Worm (Caenorhabditis elegans): Measurements from ENCODE around the gene Y49F6B.13.
A peak's percentile ranks its signal among the peaks of the same experiment; 100 is the strongest.

Y49F6B.13 gene

DNA sequence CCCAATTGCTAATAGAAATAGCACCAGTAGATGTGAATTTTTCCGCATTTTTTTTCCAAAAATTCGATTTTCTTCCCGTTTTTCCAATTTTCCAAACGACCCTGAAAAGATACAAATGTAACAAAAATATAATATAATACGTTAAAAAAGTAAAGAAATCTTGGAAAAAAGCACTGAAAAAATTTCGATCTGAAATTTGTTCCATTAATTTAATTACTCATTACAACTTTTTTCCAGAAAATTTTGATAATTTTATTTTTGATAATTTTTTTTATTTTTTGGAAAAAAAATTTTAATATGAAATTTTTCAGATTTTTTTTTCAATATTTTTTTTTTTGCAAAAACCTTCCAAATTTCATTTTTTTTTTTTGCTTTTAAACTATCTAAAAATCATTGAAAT lies 35.1 kb downstream of the Y49F6B.13 start, which contains the start of gene skpo-2:
TSS of gene skpo-2 (minus strand) at position 101 of the 400 bp plus-strand sequence.
- TF ChIP-seq ceh-90 (tag; optimal IDR thresholded peaks at IDR 0.05) (no peak), aly-2 (tag; optimal IDR thresholded peaks at IDR 0.05) (no peak), dpl-1 (GFP tag; optimal IDR thresholded peaks at IDR 0.05) (no peak), nhr-20 (tag; optimal IDR thresholded peaks at IDR 0.05) (no peak), ceh-8 (GFP tag; optimal IDR thresholded peaks at IDR 0.05) (no peak), snpc-4 (tag; optimal IDR thresholded peaks at IDR 0.05) (no peak), irx-1 (tag; optimal IDR thresholded peaks at IDR 0.05) (no peak), nhr-47 (tag; optimal IDR thresholded peaks at IDR 0.05) (no peak), fkh-10 (GFP tag; optimal IDR thresholded peaks at IDR 0.05) (no peak), nhr-12 (tag; optimal IDR thresholded peaks at IDR 0.05) (no peak), dsc-1 (tag; optimal IDR thresholded peaks at IDR 0.05) (no peak), nhr-77 (tag; optimal IDR thresholded peaks at IDR 0.05) (no peak)

DNA sequence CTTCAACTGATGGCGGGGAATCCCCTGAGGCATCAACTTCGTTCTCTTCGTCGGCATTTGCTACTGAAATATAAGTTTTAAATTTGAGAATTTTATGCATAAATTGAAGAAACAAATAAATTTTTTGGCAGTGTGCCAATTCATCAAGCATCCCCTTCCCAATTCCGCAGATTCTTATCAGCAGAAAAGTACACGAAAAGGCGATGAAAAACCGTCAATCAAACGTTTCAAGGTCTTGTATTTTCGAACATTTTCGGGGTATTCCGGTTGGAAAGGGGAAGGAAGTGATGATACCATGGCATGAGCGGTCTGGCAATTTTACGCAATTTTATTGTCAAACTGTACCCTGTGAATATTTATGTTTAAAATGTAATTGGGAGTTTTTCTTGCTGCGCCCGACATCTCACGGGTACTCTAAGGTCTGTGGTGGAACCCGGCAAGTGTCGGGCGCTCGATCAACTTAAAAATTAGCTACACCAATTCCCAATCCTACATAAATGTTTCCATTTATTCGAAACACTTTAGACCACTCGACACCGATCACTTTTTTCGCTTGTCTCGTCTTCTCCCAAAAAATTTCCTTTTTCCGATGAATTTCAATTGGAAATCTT lies 36.5 kb downstream of the Y49F6B.13 start:
- TF ChIP-seq sup-37 (GFP tag; optimal IDR thresholded peaks at IDR 0.05): no peak
- no peak for TF ChIP-seq rnt-1 (tag; optimal IDR thresholded peaks at IDR 0.05)
- no peak for TF ChIP-seq efl-3 (GFP tag; optimal IDR thresholded peaks at IDR 0.05)
- TF ChIP-seq nhr-11 (tag; optimal IDR thresholded peaks at IDR 0.05): no peak
- no peak for TF ChIP-seq ztf-4 (tag; optimal IDR thresholded peaks at IDR 0.05)
- TF ChIP-seq lin-14 (GFP tag; optimal IDR thresholded peaks at IDR 0.05): peak; percentile 37
- TF ChIP-seq alr-1 (tag; optimal IDR thresholded peaks at IDR 0.05; ENCODE audit: borderline replicate concordance): no peak
- no peak for TF ChIP-seq isw-1 (GFP tag; IDR thresholded peaks at IDR 0.05)
- TF ChIP-seq snpc-4 (tag; optimal IDR thresholded peaks at IDR 0.05): peak; percentile 75
- TF ChIP-seq nhr-71 (tag; optimal IDR thresholded peaks at IDR 0.05): no peak
- no peak for TF ChIP-seq C34B4.2 (tag; optimal IDR thresholded peaks at IDR 0.05)

DNA sequence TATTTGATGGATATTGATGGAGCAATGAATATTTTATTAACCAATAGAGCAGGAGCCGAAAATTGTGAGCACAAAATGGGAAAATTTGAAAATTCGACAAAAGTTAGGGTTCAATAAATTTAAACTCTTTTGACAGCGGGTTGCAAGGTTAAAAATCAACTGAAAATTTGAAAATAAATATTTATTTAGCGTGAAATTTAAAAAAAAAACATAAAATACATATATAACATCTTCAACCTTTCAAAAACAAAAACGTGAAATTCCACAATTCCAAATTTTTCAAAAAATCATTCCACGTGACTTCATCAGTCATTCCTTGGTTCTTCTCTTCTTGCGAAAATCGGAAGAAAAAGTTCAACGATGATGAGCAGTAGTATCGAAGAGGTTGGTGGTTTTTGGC lies 42.1 kb downstream of the Y49F6B.13 start, which contains the start of gene C16C8.18:
TSS of gene C16C8.18 (plus strand) at position 301 of the 400 bp plus-strand sequence.
- no peak for TF ChIP-seq mdl-1 (tag; optimal IDR thresholded peaks at IDR 0.05)
- TF ChIP-seq skn-1 (tag; optimal IDR thresholded peaks at IDR 0.05): no peak
- no peak for TF ChIP-seq unc-130 (tag; optimal IDR thresholded peaks at IDR 0.05)
- no peak for TF ChIP-seq aly-2 (tag; optimal IDR thresholded peaks at IDR 0.05)
- no peak for TF ChIP-seq lin-35 (GFP tag; optimal IDR thresholded peaks at IDR 0.05)
- TF ChIP-seq mab-9 (GFP tag; IDR thresholded peaks at IDR 0.05): no peak
- no peak for TF ChIP-seq ceh-63 (GFP tag; optimal IDR thresholded peaks at IDR 0.05)
- no peak for TF ChIP-seq pqm-1 (tag; optimal IDR thresholded peaks at IDR 0.05)
- no peak for TF ChIP-seq hlh-17 (GFP tag; optimal IDR thresholded peaks at IDR 0.05; ENCODE audit: borderline replicate concordance)
- no peak for TF ChIP-seq hlh-4 (tag; optimal IDR thresholded peaks at IDR 0.05)
- no peak for TF ChIP-seq lir-3 (tag; optimal IDR thresholded peaks at IDR 0.05; ENCODE audit: poor library complexity)
- no peak for TF ChIP-seq alr-1 (tag; optimal IDR thresholded peaks at IDR 0.05; ENCODE audit: borderline replicate concordance)

DNA sequence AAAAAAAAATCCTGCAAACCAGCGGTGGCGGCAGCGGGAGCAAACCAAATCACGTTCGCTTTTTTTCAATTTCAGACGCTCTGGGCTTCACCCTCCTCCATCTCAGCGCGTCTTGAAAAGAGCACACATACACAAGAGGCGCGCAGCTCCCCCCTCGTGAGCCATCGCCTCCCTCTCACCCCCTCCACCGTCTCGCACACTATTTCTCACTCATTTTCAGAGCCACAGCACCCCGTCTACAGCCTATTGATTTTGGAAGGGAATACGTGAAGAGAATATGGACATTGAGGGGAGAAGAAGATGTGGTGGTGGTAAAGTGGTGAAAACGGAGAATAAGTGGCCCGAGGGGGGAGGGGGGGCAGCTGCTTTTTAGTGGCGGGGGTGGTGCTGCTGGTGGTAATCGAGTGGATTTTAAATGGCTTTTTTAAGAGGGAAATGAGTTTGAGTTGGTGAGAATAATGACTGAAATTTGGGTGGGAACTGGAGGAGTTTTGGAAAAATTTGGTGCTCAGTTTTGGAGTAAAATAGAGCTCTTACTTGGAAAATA lies 43.3 kb downstream of the Y49F6B.13 start:
- peak; percentile 88 for TF ChIP-seq lin-14 (GFP tag; optimal IDR thresholded peaks at IDR 0.05)
- TF ChIP-seq swsn-7 (tag; optimal IDR thresholded peaks at IDR 0.05): peak; percentile 25
- peak; percentile 47 for TF ChIP-seq isw-1 (GFP tag; IDR thresholded peaks at IDR 0.05)
- no peak for TF ChIP-seq aly-2 (tag; optimal IDR thresholded peaks at IDR 0.05)
- no peak for TF ChIP-seq efl-3 (GFP tag; optimal IDR thresholded peaks at IDR 0.05)
- peak; percentile 17 to 38 for TF ChIP-seq efl-1 (optimal IDR thresholded peaks at IDR 0.05)
- no peak for TF ChIP-seq efl-1 (GFP tag; optimal IDR thresholded peaks at IDR 0.05 in 1 of 2)
- TF ChIP-seq fkh-8 (tag; optimal IDR thresholded peaks at IDR 0.05): peak; percentile 62
- peak; percentile 32 for TF ChIP-seq unc-86 (tag; optimal IDR thresholded peaks at IDR 0.05)
- peak in 1 of 2 experiments; percentile 9 for TF ChIP-seq lin-35 (GFP tag; optimal IDR thresholded peaks at IDR 0.05)
- TF ChIP-seq dpl-1 (GFP tag; optimal IDR thresholded peaks at IDR 0.05): peak in 1 of 3 experiments; percentile 26
- peak; percentile 48 for TF ChIP-seq fkh-10 (GFP tag; optimal IDR thresholded peaks at IDR 0.05)
- peak; percentile 16 for TF ChIP-seq nhr-71 (tag; optimal IDR thresholded peaks at IDR 0.05)
- TF ChIP-seq ces-1 (GFP tag; optimal IDR thresholded peaks at IDR 0.05): peak; percentile 49
- TF ChIP-seq mep-1 (tag; optimal IDR thresholded peaks at IDR 0.05): peak; percentile 17
- TF ChIP-seq nhr-47 (tag; optimal IDR thresholded peaks at IDR 0.05): peak; percentile 48
- no peak for TF ChIP-seq pag-3 (tag; optimal IDR thresholded peaks at IDR 0.05; ENCODE audit: borderline replicate concordance, insufficient read depth)
- TF ChIP-seq lsy-2 (tag; optimal IDR thresholded peaks at IDR 0.05): peak in 1 of 2 experiments; percentile 39
- TF ChIP-seq ceh-82 (tag; optimal IDR thresholded peaks at IDR 0.05): peak in 1 of 3 experiments; percentile 46
- TF ChIP-seq nhr-19 (GFP tag; conservative IDR thresholded peaks at IDR 0.05): no peak

All from whole organism, L1 larva.